Fruit fly (Drosophila melanogaster) Kc167 (cell line): ENCODE data around the gene CG17672.

Experiments
- Myc ChIP-seq: fragments of >200 bp; optimal IDR thresholded peaks from 2 replicates; lab custom pipeline; 2017; ENCODE audit warnings: missing external identifiers
- Sin3A ChIP-seq: fragments of >200 bp; optimal IDR thresholded peaks from 2 replicates; lab custom pipeline; 2018; ENCODE audit warnings: missing external identifiers
- h ChIP-seq: fragments of >200 bp; optimal IDR thresholded peaks from 3 replicates; lab custom pipeline; 2018; ENCODE audit warnings: missing external identifiers

DNA sequence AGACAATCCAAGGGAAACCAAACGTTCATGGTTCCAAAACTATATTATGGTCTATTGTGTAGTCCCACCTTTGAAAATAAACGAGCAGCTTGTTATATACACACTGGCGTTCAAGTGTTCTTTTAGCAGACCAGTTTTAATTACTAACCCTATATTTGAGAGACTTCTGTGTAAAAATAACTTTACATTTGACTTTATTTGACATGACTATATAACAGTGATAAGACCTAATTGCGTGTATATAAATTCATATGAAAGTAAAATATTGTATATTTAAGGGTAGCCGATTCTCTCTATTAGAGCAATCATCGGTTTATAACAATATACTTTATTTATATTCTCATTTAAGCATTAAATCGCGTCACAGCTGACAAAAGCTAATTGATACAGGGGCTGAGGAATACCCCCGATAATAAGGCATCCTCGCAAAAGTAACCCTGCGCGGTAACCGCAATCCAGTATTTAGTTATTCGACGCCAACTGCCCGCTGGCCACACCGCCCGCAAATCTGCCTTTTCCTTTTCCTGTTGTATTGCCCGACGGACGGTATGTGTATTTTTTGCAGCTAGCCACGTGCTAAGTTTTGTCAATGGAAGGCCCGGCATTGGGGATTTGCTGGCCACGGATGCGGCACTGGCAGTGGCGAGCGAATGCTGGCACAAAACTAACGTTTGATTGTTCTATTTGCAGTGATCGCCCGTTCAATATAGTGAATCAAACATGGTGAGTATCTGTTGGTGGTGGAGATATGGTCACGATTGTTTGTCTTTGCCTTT is 12.7 kb downstream of the CG17672 start, which contains the start of gene RpS4:
- TF ChIP-seq Myc (lab: Kevin White, UChicago) (no peak), h (no peak), Sin3A (lab: Kevin White, UChicago) (no peak)
